Worm (Caenorhabditis elegans): Measurements from ENCODE around the gene hpo-34.
A peak's percentile ranks its signal among the peaks of the same experiment; 100 is the strongest.

Gene hpo-34

DNA sequence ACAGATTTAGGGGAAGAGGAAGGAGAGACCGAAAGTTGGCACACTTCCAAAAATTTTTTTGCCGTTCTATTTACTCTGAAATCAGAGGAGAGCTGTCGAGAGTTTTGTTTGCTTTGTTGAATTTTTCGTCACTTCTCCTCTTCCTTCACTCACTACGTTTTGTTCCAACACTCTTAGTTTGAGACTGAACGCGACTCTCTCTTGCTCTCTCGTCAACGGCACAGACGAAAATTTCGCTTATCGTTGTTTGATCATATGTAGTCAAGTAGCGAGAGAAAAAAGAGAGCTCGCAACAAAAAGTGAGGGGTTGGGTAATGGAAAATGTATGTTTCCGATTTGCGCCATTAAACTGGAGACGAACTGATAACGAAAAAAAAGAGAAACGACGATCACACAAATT is 36.2 kb downstream of the hpo-34 start:
- TF ChIP-seq skn-1 (tag; optimal IDR thresholded peaks at IDR 0.05) = no peak
- TF ChIP-seq nhr-77 (tag; optimal IDR thresholded peaks at IDR 0.05) = no peak
- peak; percentile 97 for TF ChIP-seq pha-4 (tag; optimal IDR thresholded peaks at IDR 0.05)
- no peak for TF ChIP-seq mdl-1 (tag; optimal IDR thresholded peaks at IDR 0.05)
- peak; percentile 63 for TF ChIP-seq jun-1 (tag; optimal IDR thresholded peaks at IDR 0.05)
- no peak for TF ChIP-seq unc-39 (tag; optimal IDR thresholded peaks at IDR 0.05)
- TF ChIP-seq egl-5 (tag; optimal IDR thresholded peaks at IDR 0.05) = no peak
- peak; percentile 81 for TF ChIP-seq pqm-1 (tag; optimal IDR thresholded peaks at IDR 0.05)
- no peak for TF ChIP-seq ceh-82 (tag; optimal IDR thresholded peaks at IDR 0.05)
- no peak for TF ChIP-seq snpc-4 (tag; optimal IDR thresholded peaks at IDR 0.05)
- peak in 1 of 3 experiments; percentile 17 for TF ChIP-seq elt-3 (tag; optimal IDR thresholded peaks at IDR 0.05)
- peak; percentile 7 for TF ChIP-seq ama-1 (optimal IDR thresholded peaks at IDR 0.05)
- TF ChIP-seq elt-2 (tag; optimal IDR thresholded peaks at IDR 0.05) = peak; percentile 93
- no peak for TF ChIP-seq ZK546.5 (tag; optimal IDR thresholded peaks at IDR 0.05)

DNA sequence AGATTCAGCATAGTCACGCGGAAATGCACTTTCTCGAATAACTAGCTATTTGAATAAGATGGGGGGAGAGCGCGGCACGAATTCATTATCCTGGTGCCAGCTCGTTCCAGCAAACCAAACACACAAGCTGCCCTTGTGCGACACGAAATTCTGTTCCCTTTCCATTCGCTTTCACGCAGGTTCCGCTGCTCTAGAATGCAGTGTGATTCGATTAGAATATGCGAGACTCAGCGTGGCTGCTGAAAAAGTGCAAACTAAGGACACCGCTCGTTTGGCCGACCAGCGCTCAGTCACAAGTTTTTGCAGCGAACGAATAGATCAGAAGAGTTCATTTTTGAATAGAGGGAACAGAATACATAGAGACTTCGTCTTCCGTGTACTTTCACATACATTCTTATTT is 36.7 kb downstream of the hpo-34 start:
- peak; percentile 12 for TF ChIP-seq hmg-11 (tag; optimal IDR thresholded peaks at IDR 0.05)
- TF ChIP-seq pqm-1 (tag; optimal IDR thresholded peaks at IDR 0.05) = peak; percentile 32
- TF ChIP-seq ama-1 (optimal IDR thresholded peaks at IDR 0.05) = peak; percentile 10
- peak; percentile 50 for TF ChIP-seq lin-39 (tag; optimal IDR thresholded peaks at IDR 0.05)
- peak; percentile 58 for TF ChIP-seq daf-12 (tag; optimal IDR thresholded peaks at IDR 0.05)
- no peak for TF ChIP-seq R02D3.7 (tag; optimal IDR thresholded peaks at IDR 0.05)
- no peak for TF ChIP-seq jun-1 (tag; optimal IDR thresholded peaks at IDR 0.05)
- peak; percentile 46 for TF ChIP-seq nfya-1 (tag; optimal IDR thresholded peaks at IDR 0.05; ENCODE audit: insufficient read depth)

DNA sequence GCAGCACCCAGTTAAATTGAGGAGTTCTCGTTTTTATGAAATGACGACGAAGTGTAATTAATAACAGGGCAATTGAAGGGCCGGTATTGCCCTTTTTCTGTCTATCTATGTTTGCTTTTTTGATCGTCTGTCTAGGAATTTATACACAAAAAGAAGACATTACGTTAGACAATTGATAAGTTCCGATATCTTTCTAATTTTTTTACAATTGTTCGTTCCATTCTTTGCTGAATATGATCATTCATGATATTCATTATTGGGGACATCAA is 37.1 kb downstream of the hpo-34 start:
- no peak for TF ChIP-seq egl-27 (tag; optimal IDR thresholded peaks at IDR 0.05)
- TF ChIP-seq nhr-76 (tag; optimal IDR thresholded peaks at IDR 0.05) = no peak
- no peak for TF ChIP-seq unc-62 (GFP tag; optimal IDR thresholded peaks at IDR 0.05)
- no peak for TF ChIP-seq fos-1 (tag; optimal IDR thresholded peaks at IDR 0.05)
- TF ChIP-seq ztf-4 (tag; optimal IDR thresholded peaks at IDR 0.05) = no peak
- TF ChIP-seq mml-1 (tag; optimal IDR thresholded peaks at IDR 0.05) = no peak
- TF ChIP-seq nhr-67 (tag; optimal IDR thresholded peaks at IDR 0.05) = no peak
- TF ChIP-seq elt-2 (tag; optimal IDR thresholded peaks at IDR 0.05) = peak; percentile 18
- TF ChIP-seq ama-1 (optimal IDR thresholded peaks at IDR 0.05) = no peak
- TF ChIP-seq unc-39 (tag; optimal IDR thresholded peaks at IDR 0.05) = no peak
- no peak for TF ChIP-seq nhr-43 (tag; optimal IDR thresholded peaks at IDR 0.05; ENCODE audit: poor library complexity, severe bottlenecking)
- peak; percentile 29 for TF ChIP-seq pha-4 (tag; optimal IDR thresholded peaks at IDR 0.05)
- TF ChIP-seq daf-12 (tag; optimal IDR thresholded peaks at IDR 0.05) = no peak
- TF ChIP-seq skn-1 (tag; optimal IDR thresholded peaks at IDR 0.05) = no peak
- TF ChIP-seq lin-15B (tag; optimal IDR thresholded peaks at IDR 0.05) = no peak
- no peak for TF ChIP-seq ztf-11 (tag; optimal IDR thresholded peaks at IDR 0.05)

DNA sequence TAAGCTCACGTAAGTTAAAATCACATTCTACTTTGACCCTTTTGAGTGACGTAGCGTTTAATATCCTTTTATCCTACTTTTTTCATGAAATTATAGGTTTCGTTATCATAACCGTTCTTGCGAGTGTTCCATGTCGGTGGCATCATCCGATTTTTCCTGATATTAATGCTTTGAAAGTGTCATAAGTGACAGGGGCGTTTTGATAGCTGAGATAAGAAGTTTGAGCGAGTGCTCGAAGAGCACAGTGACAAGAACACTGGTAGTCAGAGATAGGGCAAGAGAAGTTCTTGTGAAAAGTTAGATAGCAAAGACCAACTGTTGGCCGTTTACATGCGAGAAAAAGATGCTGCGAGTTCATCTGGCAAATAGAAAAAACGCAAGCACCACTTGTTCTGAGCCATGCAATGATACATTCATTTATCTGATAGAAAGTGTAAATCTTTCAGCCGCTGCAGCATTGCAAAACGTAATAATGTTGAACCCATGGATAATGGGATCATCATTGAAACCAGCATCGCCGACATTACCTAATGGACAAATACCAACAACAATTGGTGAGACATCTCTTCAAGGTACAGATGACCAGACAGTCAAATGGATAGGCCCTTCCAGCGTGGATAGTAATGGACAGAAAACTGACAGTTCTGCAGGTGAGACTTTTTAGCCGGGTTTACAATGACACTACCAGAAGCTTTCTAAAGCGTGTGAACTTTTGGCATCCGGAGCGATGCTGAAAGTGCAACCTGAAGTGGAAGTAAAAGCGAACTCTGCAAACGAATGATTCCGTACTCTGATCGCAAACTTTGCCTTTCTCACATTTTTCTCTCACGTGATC is 37.7 kb downstream of the hpo-34 start:
- TF ChIP-seq mdl-1 (tag; optimal IDR thresholded peaks at IDR 0.05) (no peak), ztf-11 (tag; optimal IDR thresholded peaks at IDR 0.05) (no peak), ceh-9 (tag; optimal IDR thresholded peaks at IDR 0.05) (no peak), nhr-237 (tag; optimal IDR thresholded peaks at IDR 0.05) (no peak), fkh-2 (tag; optimal IDR thresholded peaks at IDR 0.05) (no peak), unc-62 (GFP tag; optimal IDR thresholded peaks at IDR 0.05) (no peak), skn-1 (tag; optimal IDR thresholded peaks at IDR 0.05) (no peak), nhr-25 (tag; optimal IDR thresholded peaks at IDR 0.05) (no peak), zag-1 (tag; optimal IDR thresholded peaks at IDR 0.05) (no peak), nhr-23 (tag; optimal IDR thresholded peaks at IDR 0.05) (no peak), nhr-12 (tag; optimal IDR thresholded peaks at IDR 0.05) (no peak), aly-2 (tag; optimal IDR thresholded peaks at IDR 0.05) (no peak), nhr-11 (tag; optimal IDR thresholded peaks at IDR 0.05) (no peak), ceh-16 (tag; optimal IDR thresholded peaks at IDR 0.05) (no peak), mml-1 (tag; optimal IDR thresholded peaks at IDR 0.05) (no peak), egl-27 (tag; optimal IDR thresholded peaks at IDR 0.05) (no peak), nhr-76 (tag; optimal IDR thresholded peaks at IDR 0.05) (no peak), lin-15B (tag; optimal IDR thresholded peaks at IDR 0.05) (no peak), nhr-67 (tag; optimal IDR thresholded peaks at IDR 0.05) (no peak), fkh-10 (GFP tag; optimal IDR thresholded peaks at IDR 0.05) (no peak), jun-1 (tag; optimal IDR thresholded peaks at IDR 0.05) (peak; percentile 41), elt-3 (tag; optimal IDR thresholded peaks at IDR 0.05) (peak in 1 of 3 experiments; percentile 1), ceh-82 (tag; optimal IDR thresholded peaks at IDR 0.05) (no peak), unc-39 (tag; optimal IDR thresholded peaks at IDR 0.05) (no peak), nhr-28 (tag; optimal IDR thresholded peaks at IDR 0.05) (no peak), egl-5 (tag; optimal IDR thresholded peaks at IDR 0.05) (no peak), eor-1 (tag; optimal IDR thresholded peaks at IDR 0.05) (no peak), tbx-2 (tag; optimal IDR thresholded peaks at IDR 0.05) (no peak), lsy-12 (tag; optimal IDR thresholded peaks at IDR 0.05) (no peak), elt-2 (tag; optimal IDR thresholded peaks at IDR 0.05) (peak; percentile 97), R02D3.7 (tag; optimal IDR thresholded peaks at IDR 0.05) (peak; percentile 3), hmg-11 (tag; optimal IDR thresholded peaks at IDR 0.05) (no peak), pha-4 (tag; optimal IDR thresholded peaks at IDR 0.05) (peak; percentile 2), snpc-4 (tag; optimal IDR thresholded peaks at IDR 0.05) (no peak)

Measured in whole organism, L3 larva.